Worm (Caenorhabditis elegans) whole organism, early embryonic: ENCODE results near the gene K11D12.11.

Experiments
- B0310.2 ChIP-seq: sonication (generic microtip); optimal IDR thresholded peaks from 2 replicates; lab custom pipeline; 2016; ENCODE audit warnings: mild to moderate bottlenecking, missing genetic modification characterization, missing compliant biosample characterization
- F13C5.2 ChIP-seq: sonication (generic microtip); optimal IDR thresholded peaks from 2 replicates; lab custom pipeline; 2017; ENCODE audit warnings: mild to moderate bottlenecking, missing genetic modification characterization, inconsistent platforms, missing compliant biosample characterization
- aly-1 ChIP-seq: sonication (generic microtip); optimal IDR thresholded peaks from 2 replicates; lab custom pipeline; 2016; ENCODE audit warnings: missing genetic modification characterization, missing compliant biosample characterization
- ama-1 ChIP-seq: fragments of 150-350 bp; optimal IDR thresholded peaks from 2 replicates; lab custom pipeline; 2014
- ceh-13 ChIP-seq: fragments of 200-800 bp; sonication (Bioruptor generic); optimal IDR thresholded peaks from 2 replicates; lab custom pipeline; 2018; ENCODE audit warnings: mild to moderate bottlenecking, missing genetic modification characterization, missing compliant biosample characterization
- ceh-36 ChIP-seq: sonication (generic microtip); optimal IDR thresholded peaks from 2 replicates; lab custom pipeline; 2016; ENCODE audit warnings: missing genetic modification characterization, inconsistent platforms, missing compliant biosample characterization
- ets-7 ChIP-seq: sonication (generic microtip); optimal IDR thresholded peaks from 2 replicates; lab custom pipeline; 2016; ENCODE audit warnings: missing genotype, missing genetic modification characterization, missing compliant biosample characterization
- flt-1 ChIP-seq: fragments of 200-800 bp; sonication (Bioruptor generic); IDR thresholded peaks from 2 replicates; pipeline ENCODE4 v1.3.6; 2022; ENCODE audit warnings: missing genetic modification characterization, missing compliant biosample characterization
- hmbx-1 ChIP-seq: sonication (generic microtip); optimal IDR thresholded peaks from 2 replicates; lab custom pipeline; 2016; ENCODE audit warnings: mild to moderate bottlenecking, missing genetic modification characterization, missing compliant biosample characterization
- hmg-4 ChIP-seq: fragments of 200-800 bp; sonication (Bioruptor generic); optimal IDR thresholded peaks from 2 replicates; lab custom pipeline; 2018; ENCODE audit warnings: mild to moderate bottlenecking, missing genetic modification characterization, missing compliant biosample characterization
- hnd-1 ChIP-seq: sonication (generic microtip); optimal IDR thresholded peaks from 2 replicates; lab custom pipeline; 2016; ENCODE audit warnings: missing genetic modification characterization, missing compliant biosample characterization
- pes-1 ChIP-seq: fragments of 200-800 bp; sonication (Bioruptor generic); IDR thresholded peaks from 2 replicates; pipeline ENCODE4 v1.3.6; 2022; ENCODE audit warnings: missing genetic modification reagents, missing genetic modification characterization, missing compliant biosample characterization
- scrt-1 ChIP-seq: fragments of 200-800 bp; sonication (Bioruptor generic); IDR thresholded peaks from 2 replicates; pipeline ENCODE4 v1.3.6; 2022; ENCODE audit warnings: missing genetic modification characterization, missing compliant biosample characterization
- sea-1 ChIP-seq: fragments of 200-800 bp; sonication (Bioruptor generic); conservative IDR thresholded peaks from 2 replicates; pipeline ENCODE4 v1.3.6; 2022; ENCODE audit warnings: missing genetic modification characterization, missing compliant biosample characterization
- tbx-11 ChIP-seq: fragments of 200-800 bp; sonication (Bioruptor generic); IDR thresholded peaks from 2 replicates; pipeline ENCODE4 v1.3.6; 2022; ENCODE audit warnings: missing genetic modification characterization, missing compliant biosample characterization
- tbx-37 ChIP-seq: fragments of 200-800 bp; sonication (Bioruptor generic); conservative IDR thresholded peaks from 2 replicates; pipeline ENCODE4 v1.3.6; 2022; ENCODE audit warnings: missing genetic modification reagents, missing genetic modification characterization, missing compliant biosample characterization
- tra-4 ChIP-seq: sonication (generic microtip); optimal IDR thresholded peaks from 2 replicates; lab custom pipeline; 2017; ENCODE audit warnings: missing genetic modification characterization, missing compliant biosample characterization

K11D12.11 gene

DNA sequence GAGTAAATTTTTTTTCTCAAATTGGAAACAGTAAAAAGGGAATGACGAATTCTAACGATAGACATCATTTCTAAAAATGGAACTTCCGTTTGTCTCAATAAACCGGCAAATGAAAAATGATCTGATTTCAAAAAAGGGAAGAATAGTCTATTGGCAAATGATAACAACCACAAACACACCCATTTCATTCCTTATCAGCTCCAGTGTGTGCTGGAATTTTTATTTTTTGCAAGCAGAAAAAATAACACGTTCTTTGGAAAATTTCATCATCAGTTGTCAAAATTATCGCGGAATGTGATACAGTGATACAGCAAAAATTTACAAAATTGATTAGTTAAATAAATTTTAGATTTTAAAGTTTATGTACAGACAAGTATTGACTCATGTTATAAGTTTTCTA, 28.0 kb upstream of the K11D12.11 start:
- TF ChIP-seq aly-1 (tag; lab: Kevin White, UChicago) (no peak), pes-1 (no peak), tbx-37 (GFP tag; lab: Robert Waterston, UW) (no peak), B0310.2 (no peak), tbx-11 (GFP tag; lab: Robert Waterston, UW) (no peak), hmg-4 (GFP tag; lab: Kevin White, UChicago) (no peak), tra-4 (tag; lab: Kevin White, UChicago) (no peak)

DNA sequence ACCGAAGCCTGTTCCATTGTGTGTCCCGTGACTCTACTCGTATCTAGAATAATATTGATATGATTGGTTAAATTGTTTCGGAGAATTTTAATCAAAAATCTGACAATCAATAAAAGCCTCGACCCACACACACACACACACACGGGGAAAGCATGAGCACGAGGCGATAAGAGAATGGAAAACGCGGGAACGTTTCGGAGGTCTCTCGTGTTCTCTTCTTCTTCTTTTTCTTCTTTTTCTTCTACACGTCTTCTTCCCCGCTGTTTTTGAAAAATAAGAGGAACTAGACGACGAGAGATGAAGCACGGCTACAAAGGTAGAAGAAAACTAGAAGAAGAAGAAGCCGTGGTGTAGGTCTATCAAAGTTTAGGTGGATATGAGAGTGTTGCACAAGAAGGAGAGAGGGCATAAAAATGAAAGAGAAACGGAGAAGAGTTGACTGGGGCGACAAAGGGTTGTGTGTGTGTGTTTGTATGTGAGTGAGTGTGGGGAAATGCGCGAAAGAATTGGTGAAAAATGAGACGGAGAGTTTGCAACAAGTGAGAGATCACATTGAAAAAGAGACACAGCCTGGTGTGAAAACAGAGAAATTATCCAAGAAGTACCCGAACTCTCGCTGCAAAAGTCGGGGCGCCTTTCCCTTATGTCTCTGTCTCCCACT, 25.5 kb upstream of the K11D12.11 start, which contains the start of gene mlk-1:
mlk-1 (minus strand) TSS at position 51 of the 661 bp plus-strand sequence.
- TF ChIP-seq F13C5.2 (tag; lab: Kevin White, UChicago) (peak; percentile 12), pes-1 (no peak)

ce11 chrV:5053335-5053734, 13.9 kb upstream of the K11D12.11 start, which contains the start of gene cwp-4:
cwp-4 (plus strand) TSS chrV:5053635.
- TF ChIP-seq ceh-36 (tag; lab: Kevin White, UChicago) (no peak), tbx-37 (GFP tag; lab: Robert Waterston, UW) (no peak), hmg-4 (GFP tag; lab: Kevin White, UChicago) (no peak), F13C5.2 (tag; lab: Kevin White, UChicago) (no peak), scrt-1 (GFP tag; lab: Robert Waterston, UW) (no peak), aly-1 (tag; lab: Kevin White, UChicago) (no peak), tra-4 (tag; lab: Kevin White, UChicago) (no peak), hmbx-1 (tag; lab: Kevin White, UChicago) (no peak), ama-1 (lab: Kevin White, UChicago) (no peak), ceh-13 (no peak), sea-1 (no peak), pes-1 (no peak), ets-7 (no peak), flt-1 (GFP tag; lab: Robert Waterston, UW) (no peak), B0310.2 (no peak), hnd-1 (no peak), tbx-11 (GFP tag; lab: Robert Waterston, UW) (no peak)

DNA sequence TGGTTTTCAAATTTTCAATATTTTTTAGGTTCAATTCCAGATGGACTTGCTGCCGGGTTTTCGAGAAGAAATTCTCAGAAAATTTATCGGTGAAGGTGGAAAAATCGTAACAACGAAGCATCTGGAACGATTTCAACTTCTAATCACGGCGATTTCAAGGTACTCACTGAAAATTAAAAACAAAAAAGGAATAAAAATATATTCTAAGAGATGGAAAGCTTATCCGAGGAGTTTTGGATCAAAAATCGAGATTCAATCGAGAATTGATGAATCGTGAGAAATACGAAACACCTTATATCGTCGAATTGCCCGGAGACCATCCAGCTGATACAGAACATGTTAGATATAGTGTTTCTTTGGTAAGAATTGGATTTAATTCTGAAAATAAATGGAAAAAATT, 12.8 kb upstream of the K11D12.11 start, which contains the start of gene K11D12.12:
K11D12.12 (plus strand) TSS at position 29 of the 400 bp plus-strand sequence.
- TF ChIP-seq scrt-1 (GFP tag; lab: Robert Waterston, UW): no peak
- no peak for TF ChIP-seq tbx-37 (GFP tag; lab: Robert Waterston, UW)
- TF ChIP-seq hnd-1: no peak
- TF ChIP-seq hmbx-1 (tag; lab: Kevin White, UChicago): no peak
- TF ChIP-seq B0310.2: no peak
- no peak for TF ChIP-seq ama-1 (lab: Kevin White, UChicago)
- no peak for TF ChIP-seq sea-1
- TF ChIP-seq ceh-36 (tag; lab: Kevin White, UChicago): no peak
- TF ChIP-seq pes-1: no peak

DNA sequence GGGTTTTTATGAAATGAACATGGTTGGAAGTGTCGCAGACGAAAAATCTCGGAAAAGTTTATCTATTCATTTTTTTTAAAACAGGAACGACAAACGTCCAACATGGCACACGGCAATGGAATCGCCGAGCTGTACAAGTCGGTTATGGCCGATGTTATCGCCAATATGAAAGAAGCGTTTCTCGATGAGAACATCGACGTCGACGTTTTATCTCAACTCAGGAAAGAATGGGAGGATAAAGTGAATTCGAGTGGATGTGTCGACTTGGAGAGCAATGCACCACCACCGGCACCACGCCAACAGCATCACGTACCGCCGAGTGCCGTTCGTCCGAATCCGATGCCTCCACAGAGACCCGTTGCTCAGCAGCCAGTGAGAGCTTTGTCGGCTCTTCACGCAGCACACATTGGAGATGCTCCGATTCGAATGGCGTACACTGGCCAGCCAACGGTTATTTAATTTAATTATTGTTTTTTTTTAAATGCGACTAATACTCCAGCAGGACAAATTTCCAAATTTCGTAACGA, 10.7 kb upstream of the K11D12.11 start:
- no peak for TF ChIP-seq flt-1 (GFP tag; lab: Robert Waterston, UW)
- TF ChIP-seq tbx-37 (GFP tag; lab: Robert Waterston, UW): no peak
- no peak for TF ChIP-seq F13C5.2 (tag; lab: Kevin White, UChicago)
- no peak for TF ChIP-seq ets-7
- no peak for TF ChIP-seq ceh-36 (tag; lab: Kevin White, UChicago)
- no peak for TF ChIP-seq hnd-1
- TF ChIP-seq ama-1 (lab: Kevin White, UChicago): no peak
- no peak for TF ChIP-seq sea-1
- TF ChIP-seq hmg-4 (GFP tag; lab: Kevin White, UChicago): no peak
- TF ChIP-seq B0310.2: no peak
- no peak for TF ChIP-seq tra-4 (tag; lab: Kevin White, UChicago)
- no peak for TF ChIP-seq pes-1
- no peak for TF ChIP-seq hmbx-1 (tag; lab: Kevin White, UChicago)
- no peak for TF ChIP-seq aly-1 (tag; lab: Kevin White, UChicago)
- no peak for TF ChIP-seq scrt-1 (GFP tag; lab: Robert Waterston, UW)
- TF ChIP-seq ceh-13: no peak
- TF ChIP-seq tbx-11 (GFP tag; lab: Robert Waterston, UW): no peak

ce11 chrV:5049333-5049942, 10.0 kb upstream of the K11D12.11 start, which contains the start of the genes pqn-51 and K11D12.14:
pqn-51 (plus strand) TSS chrV:5049607.
K11D12.14 (plus strand) TSS chrV:5049636.
- TF ChIP-seq hnd-1 (no peak), ama-1 (lab: Kevin White, UChicago) (no peak), ceh-36 (tag; lab: Kevin White, UChicago) (no peak), hmg-4 (GFP tag; lab: Kevin White, UChicago) (peak; percentile 15), scrt-1 (GFP tag; lab: Robert Waterston, UW) (peak; percentile 85), sea-1 (no peak), F13C5.2 (tag; lab: Kevin White, UChicago) (peak; percentile 71), flt-1 (GFP tag; lab: Robert Waterston, UW) (0 out of 2 replicates have a peak, but pooled peaks have one; percentile 20), B0310.2 (no peak), tbx-37 (GFP tag; lab: Robert Waterston, UW) (no peak), tra-4 (tag; lab: Kevin White, UChicago) (no peak), hmbx-1 (tag; lab: Kevin White, UChicago) (no peak), pes-1 (0 out of 2 replicates have a peak, but pooled peaks have one; percentile 32), aly-1 (tag; lab: Kevin White, UChicago) (no peak), ets-7 (no peak), ceh-13 (no peak), tbx-11 (GFP tag; lab: Robert Waterston, UW) (no peak)

ce11 chrV:5047230-5047629, 7.8 kb upstream of the K11D12.11 start:
- TF ChIP-seq pes-1 (peak; percentile 42; the same call in 1 of the 2 replicates), scrt-1 (GFP tag; lab: Robert Waterston, UW) (peak; percentile 88), sea-1 (peak; percentile 69; the same call in 1 of the 2 replicates)
